Worm (Caenorhabditis elegans) whole organism, L3 larva: ENCODE data around the gene sec-61.B.

Experiments
- ceh-28 ChIP-seq: fragments of 150-350 bp; optimal IDR thresholded peaks from 2 replicates; lab custom pipeline; 2014; ENCODE audit warnings: missing biosample characterization, missing genetic modification reagents, missing genetic modification characterization
- lin-15B ChIP-seq: fragments of 150-350 bp; optimal IDR thresholded peaks from 2 replicates; lab custom pipeline; 2014; ENCODE audit warnings: missing biosample characterization, missing genetic modification characterization
- nfya-1 ChIP-seq: sonication (generic microtip); optimal IDR thresholded peaks from 2 replicates; lab custom pipeline; 2017; ENCODE audit warnings: missing genetic modification characterization, mild to moderate bottlenecking, missing compliant biosample characterization, antibody characterized with exemption, moderate library complexity; ENCODE audit not compliant: insufficient read depth
- nhr-237 ChIP-seq: fragments of 150-350 bp; optimal IDR thresholded peaks from 2 replicates; lab custom pipeline; 2014; ENCODE audit warnings: missing biosample characterization, missing genetic modification characterization
- nhr-77 ChIP-seq: fragments of 150-350 bp; optimal IDR thresholded peaks from 2 replicates; lab custom pipeline; 2014; ENCODE audit warnings: missing biosample characterization, missing genetic modification characterization
- snpc-4 ChIP-seq: fragments of 150-350 bp; optimal IDR thresholded peaks from 2 replicates; lab custom pipeline; 2014; ENCODE audit warnings: missing biosample characterization, missing genetic modification characterization

DNA sequence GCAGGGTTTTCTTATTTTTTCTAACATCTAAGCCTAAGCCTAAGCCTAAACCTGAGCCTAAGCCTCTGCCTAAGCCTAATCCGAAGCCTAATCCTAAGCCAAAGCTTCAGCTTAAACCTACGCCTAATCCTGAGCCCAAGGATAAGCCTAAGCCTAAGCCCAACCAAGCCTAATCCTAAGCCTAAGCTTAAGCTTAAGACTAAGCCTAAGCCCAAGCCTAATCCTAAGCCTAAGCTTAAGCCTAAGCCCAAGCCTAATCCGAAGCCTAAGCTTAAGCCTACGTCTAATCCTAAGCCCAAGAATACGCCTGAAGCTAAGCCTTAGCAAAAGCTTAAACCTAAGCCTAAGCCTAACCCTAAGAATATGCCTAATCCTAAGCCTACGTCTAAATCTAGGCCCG, 14.9 kb upstream of the sec-61.B start:
- TF ChIP-seq nhr-237 (tag; lab: Kevin White, UChicago): no peak
- TF ChIP-seq nfya-1 (tag; lab: Kevin White, UChicago): no peak
- no peak for TF ChIP-seq snpc-4 (tag; lab: Kevin White, UChicago)
- TF ChIP-seq lin-15B: no peak
- TF ChIP-seq ceh-28: no peak
- no peak for TF ChIP-seq nhr-77 (tag; lab: Kevin White, UChicago)
